Fruit fly (Drosophila melanogaster) Kc167 (cell line): ENCODE results near the gene Naa30B.

ENCODE experiments used
- Myc ChIP-seq: fragments of >200 bp; optimal IDR thresholded peaks from 2 replicates; lab custom pipeline; 2017; ENCODE audit warnings: missing external identifiers
- h ChIP-seq: fragments of >200 bp; optimal IDR thresholded peaks from 3 replicates; lab custom pipeline; 2018; ENCODE audit warnings: missing external identifiers
- ttk ChIP-seq: sonication (Bioruptor generic); optimal IDR thresholded peaks from 2 replicates; lab custom pipeline; 2017; ENCODE audit warnings: missing external identifiers

dm6 chr3L:1489523-1489922, 17.7 kb upstream of the Naa30B start, which contains the start of gene stet:
- TF ChIP-seq ttk (lab: Kevin White, UChicago) (no peak), Myc (no peak), h (lab: Kevin White, UChicago) (no peak)
